Worm (Caenorhabditis elegans) whole organism, L2 larva: ENCODE results near the gene rpl-6.

Experiments used
- Y55F3AM.14 ChIP-seq: fragments of 200-800 bp; sonication (Bioruptor generic); optimal IDR thresholded peaks from 2 replicates; lab custom pipeline; 2018; ENCODE audit warnings: mild to moderate bottlenecking, missing genetic modification characterization, missing compliant biosample characterization
- nhr-237 ChIP-seq: fragments of 150-350 bp; optimal IDR thresholded peaks from 2 replicates; lab custom pipeline; 2014; ENCODE audit warnings: missing biosample characterization, missing genetic modification characterization
- skn-1 ChIP-seq: sonication (generic microtip); optimal IDR thresholded peaks from 2 replicates; lab custom pipeline; 2017; ENCODE audit warnings: missing biosample characterization, missing genetic modification characterization
- ztf-11 ChIP-seq: sonication (generic microtip); optimal IDR thresholded peaks from 2 replicates; lab custom pipeline; 2017; ENCODE audit warnings: missing biosample characterization, missing genetic modification characterization

DNA sequence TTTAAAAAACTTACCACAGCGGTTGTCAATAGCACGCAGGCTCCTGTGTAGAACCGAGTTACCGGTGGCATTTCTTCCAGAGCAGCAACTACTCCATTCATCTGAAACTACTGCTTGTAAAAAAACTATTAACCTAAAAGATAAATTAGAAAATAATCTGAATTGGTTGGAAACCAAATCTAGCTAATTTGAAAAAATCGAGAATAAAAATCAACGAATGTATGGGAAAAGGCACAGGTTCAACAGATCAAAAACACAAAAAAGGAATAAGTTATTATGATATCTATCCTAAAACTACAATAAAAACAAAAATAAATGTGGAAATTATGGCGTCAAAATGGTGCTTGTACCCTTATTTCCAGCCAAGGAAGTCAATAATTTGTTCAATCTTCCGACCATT lies 14.8 kb downstream of the rpl-6 start, which contains the start of gene der-2:
- TF ChIP-seq Y55F3AM.14 (GFP tag; lab: Kevin White, UChicago) (no peak), ztf-11 (tag; lab: Kevin White, UChicago) (no peak), skn-1 (no peak), nhr-237 (tag; lab: Kevin White, UChicago) (no peak)
